Fruit fly (Drosophila melanogaster) whole organism, adult: Measurements from ENCODE around the gene CG18809.

ENCODE experiments used
- CG12768 ChIP-seq: fragments of 200-800 bp; sonication (Bioruptor generic); optimal IDR thresholded peaks from 2 replicates; lab custom pipeline; 2017; ENCODE audit warnings: missing biosample characterization, missing genetic modification characterization, mild to moderate bottlenecking, moderate library complexity, missing genetic modification reagents
- CG5204 ChIP-seq: fragments of 200-800 bp; sonication (Bioruptor generic); optimal IDR thresholded peaks from 2 replicates; lab custom pipeline; 2016; ENCODE audit warnings: missing biosample characterization, missing genetic modification characterization

dm6 chrX:19714816-19715215 is 29.3 kb downstream of the CG18809 start:
- no peak for TF ChIP-seq CG5204
- TF ChIP-seq CG12768 (GFP tag; lab: Kevin White, UChicago) = no peak
